Fruit fly (Drosophila melanogaster) whole organism, pupa: ENCODE results near the gene CG9184.

Source experiments
- CG10348 ChIP-seq: fragments of 200-800 bp; sonication (Bioruptor generic); IDR thresholded peaks from 2 replicates; pipeline ENCODE4 v1.3.6; 2022; ENCODE audit warnings: missing biosample characterization, missing genetic modification characterization
- CG12605 ChIP-seq: fragments of 200-800 bp; sonication (Bioruptor generic); IDR thresholded peaks from 2 replicates; pipeline ENCODE4 v1.3.6; 2022; ENCODE audit warnings: missing biosample characterization, missing genetic modification characterization
- CG13204 ChIP-seq: fragments of 200-800 bp; sonication (Bioruptor generic); optimal IDR thresholded peaks from 2 replicates; lab custom pipeline; 2018; ENCODE audit warnings: missing biosample characterization, mild to moderate bottlenecking, missing genetic modification characterization, moderate library complexity
- CG14655 ChIP-seq: fragments of 200-800 bp; sonication (Bioruptor generic); optimal IDR thresholded peaks from 3 replicates; lab custom pipeline; 2017; ENCODE audit warnings: mild to moderate bottlenecking, missing biosample characterization, missing genetic modification reagents, missing genetic modification characterization
- CG17806 ChIP-seq: fragments of 200-800 bp; sonication (Bioruptor generic); optimal IDR thresholded peaks from 2 replicates; lab custom pipeline; 2018; ENCODE audit warnings: missing biosample characterization, mild to moderate bottlenecking, missing genetic modification characterization, moderate library complexity
- CG32121 ChIP-seq: fragments of 200-800 bp; sonication (Bioruptor generic); IDR thresholded peaks from 2 replicates; pipeline ENCODE4 v1.3.6; 2022; ENCODE audit warnings: missing biosample characterization, missing genetic modification characterization
- CG34367 ChIP-seq: fragments of 200-800 bp; sonication (Bioruptor generic); optimal IDR thresholded peaks from 2 replicates; lab custom pipeline; 2018; ENCODE audit warnings: missing biosample characterization, mild to moderate bottlenecking, missing genetic modification characterization
- CG4496 ChIP-seq: fragments of 200-800 bp; sonication (Bioruptor generic); IDR thresholded peaks from 3 replicates; pipeline ENCODE4 v1.3.6; 2022; ENCODE audit warnings: missing biosample characterization, missing genetic modification characterization
- EcR ChIP-seq: fragments of 200-800 bp; sonication (Bioruptor generic); optimal IDR thresholded peaks from 3 replicates; lab custom pipeline; 2019; ENCODE audit warnings: missing biosample characterization, missing genetic modification characterization, mild to moderate bottlenecking, moderate library complexity, missing genetic modification reagents
- Pif1B ChIP-seq: fragments of 200-800 bp; sonication (Bioruptor generic); optimal IDR thresholded peaks from 3 replicates; lab custom pipeline; 2016; ENCODE audit warnings: missing biosample characterization, missing genetic modification characterization
- Snoo ChIP-seq: fragments of 200-800 bp; sonication (Bioruptor generic); optimal IDR thresholded peaks from 3 replicates; lab custom pipeline; 2017; ENCODE audit warnings: missing biosample characterization, mild to moderate bottlenecking, missing genetic modification characterization, inconsistent platforms
- fd96Ca ChIP-seq: fragments of 200-800 bp; sonication (Bioruptor generic); IDR thresholded peaks from 3 replicates; pipeline ENCODE4 v1.3.6; 2022; ENCODE audit warnings: missing biosample characterization, missing genetic modification characterization
- gl ChIP-seq: fragments of 200-800 bp; sonication (Bioruptor generic); optimal IDR thresholded peaks from 2 replicates; lab custom pipeline; 2018; ENCODE audit warnings: missing biosample characterization, mild to moderate bottlenecking, missing genetic modification characterization

- no peak for TF ChIP-seq Snoo (tag; lab: Kevin White, UChicago)
- no peak for TF ChIP-seq EcR
- no peak for TF ChIP-seq CG17806 (tag; lab: Kevin White, UChicago)
- TF ChIP-seq fd96Ca (GFP tag; lab: Robert Waterston, UW): no peak
- no peak for TF ChIP-seq CG34367
- TF ChIP-seq gl (tag; lab: Kevin White, UChicago): no peak
- no peak for TF ChIP-seq Pif1B (GFP tag; lab: Kevin White, UChicago)
- TF ChIP-seq CG10348: no peak
- TF ChIP-seq CG14655 (GFP tag; lab: Kevin White, UChicago): no peak
- TF ChIP-seq CG32121: no peak
- no peak for TF ChIP-seq CG13204 (GFP tag; lab: Kevin White, UChicago)
- no peak for TF ChIP-seq CG4496 (GFP tag; lab: Robert Waterston, UW)
- no peak for TF ChIP-seq CG12605
These were observed 10.4 kb upstream of the CG9184 start, which contains the start of gene msd5 for dm6 chr3L:1332973-1333372.
